Worm (Caenorhabditis elegans) whole organism, mixed stage, embryonic: ENCODE results near the gene W07G4.5.

Experiments
- blmp-1 ChIP-seq: fragments of 150-350 bp; optimal IDR thresholded peaks from 2 replicates; lab custom pipeline; 2014; ENCODE audit warnings: missing biosample characterization, missing genetic modification characterization
- elt-1 ChIP-seq: sonication (generic microtip); optimal IDR thresholded peaks from 2 replicates; lab custom pipeline; 2017; ENCODE audit warnings: missing genetic modification characterization, mild to moderate bottlenecking, missing compliant biosample characterization, antibody characterized with exemption, moderate library complexity, borderline replicate concordance; ENCODE audit not compliant: insufficient read depth
- elt-3 ChIP-seq: fragments of 150-350 bp; optimal IDR thresholded peaks from 2 replicates; lab custom pipeline; 2014; ENCODE audit warnings: missing biosample characterization, missing genetic modification characterization
- lin-13 ChIP-seq: fragments of 150-350 bp; optimal IDR thresholded peaks from 2 replicates; lab custom pipeline; 2014; ENCODE audit warnings: missing biosample characterization, missing genetic modification characterization
- lin-32 ChIP-seq: fragments of 200-800 bp; sonication (Bioruptor generic); optimal IDR thresholded peaks from 2 replicates; lab custom pipeline; 2018; ENCODE audit warnings: mild to moderate bottlenecking, missing genetic modification characterization, missing compliant biosample characterization
- mep-1 ChIP-seq: fragments of 150-350 bp; optimal IDR thresholded peaks from 2 replicates; lab custom pipeline; 2017; ENCODE audit warnings: missing biosample characterization, missing genetic modification reagents, missing genetic modification characterization, inconsistent platforms
- nhr-237 ChIP-seq: fragments of 150-350 bp; optimal IDR thresholded peaks from 2 replicates; lab custom pipeline; 2014; ENCODE audit warnings: missing biosample characterization, missing genetic modification characterization
- nhr-28 ChIP-seq: fragments of 150-350 bp; optimal IDR thresholded peaks from 2 replicates; lab custom pipeline; 2014; ENCODE audit warnings: missing biosample characterization, missing genetic modification characterization
- nhr-76 ChIP-seq: sonication (generic microtip); optimal IDR thresholded peaks from 2 replicates; lab custom pipeline; 2017; ENCODE audit warnings: missing biosample characterization, missing genetic modification characterization
- snpc-4 ChIP-seq: fragments of 150-350 bp; optimal IDR thresholded peaks from 2 replicates; lab custom pipeline; 2014; ENCODE audit warnings: missing biosample characterization, missing genetic modification characterization
- unc-39 ChIP-seq: fragments of 150-350 bp; optimal IDR thresholded peaks from 2 replicates; lab custom pipeline; 2014; ENCODE audit warnings: missing biosample characterization, missing genetic modification characterization

- TF ChIP-seq lin-13 (tag; lab: Kevin White, UChicago): no peak
- no peak for TF ChIP-seq nhr-76 (tag; lab: Kevin White, UChicago)
- no peak for TF ChIP-seq snpc-4 (tag; lab: Kevin White, UChicago)
- no peak for TF ChIP-seq mep-1
- no peak for TF ChIP-seq elt-3 (tag; lab: Kevin White, UChicago)
- no peak for TF ChIP-seq elt-1 (tag; lab: Kevin White, UChicago)
- TF ChIP-seq unc-39 (tag; lab: Kevin White, UChicago): no peak
- no peak for TF ChIP-seq nhr-237
- no peak for TF ChIP-seq lin-32
- no peak for TF ChIP-seq blmp-1
- TF ChIP-seq nhr-28 (tag; lab: Kevin White, UChicago): no peak
These were observed 23.3 kb upstream of the W07G4.5 start for ce11 chrV:13024499-13024898.
